Fruit fly (Drosophila melanogaster) whole organism, prepupa: Measurements from ENCODE around the gene Pp4-19C.

ENCODE experiments used
- Blimp-1 ChIP-seq: fragments of 200-800 bp; sonication (Bioruptor generic); optimal IDR thresholded peaks from 3 replicates; lab custom pipeline; 2017; ENCODE audit warnings: missing biosample characterization, missing genetic modification characterization, mild to moderate bottlenecking, moderate library complexity, missing genetic modification reagents
- CG10631 ChIP-seq: fragments of 200-800 bp; sonication (Bioruptor generic); optimal IDR thresholded peaks from 2 replicates; lab custom pipeline; 2016; ENCODE audit warnings: missing biosample characterization, missing genetic modification characterization
- CG10669 ChIP-seq: fragments of 200-800 bp; sonication (Bioruptor generic); optimal IDR thresholded peaks from 3 replicates; lab custom pipeline; 2018; ENCODE audit warnings: missing biosample characterization, mild to moderate bottlenecking, missing genetic modification characterization, moderate library complexity
- CG11762 ChIP-seq: fragments of 200-800 bp; sonication (Bioruptor generic); optimal IDR thresholded peaks from 3 replicates; lab custom pipeline; 2016; ENCODE audit warnings: missing biosample characterization, missing genetic modification characterization; ENCODE audit not compliant: insufficient read depth
- CG11902 ChIP-seq: fragments of 200-800 bp; sonication (Bioruptor generic); optimal IDR thresholded peaks from 3 replicates; lab custom pipeline; 2016; ENCODE audit warnings: missing biosample characterization, missing genetic modification characterization
- CG1621 ChIP-seq: fragments of 200-800 bp; sonication (Bioruptor generic); optimal IDR thresholded peaks from 3 replicates; lab custom pipeline; 2018; ENCODE audit warnings: missing biosample characterization, mild to moderate bottlenecking, missing genetic modification characterization
- CG16779 ChIP-seq: fragments of 200-800 bp; sonication (Bioruptor generic); optimal IDR thresholded peaks from 3 replicates; lab custom pipeline; 2017; ENCODE audit warnings: missing biosample characterization, mild to moderate bottlenecking, missing genetic modification characterization
- CG32006 ChIP-seq: fragments of 200-800 bp; sonication (Bioruptor generic); optimal IDR thresholded peaks from 3 replicates; lab custom pipeline; 2017; ENCODE audit warnings: missing biosample characterization, mild to moderate bottlenecking, missing genetic modification characterization
- CG6163 ChIP-seq: fragments of 200-800 bp; sonication (Bioruptor generic); IDR thresholded peaks from 3 replicates; pipeline ENCODE4 v1.3.6; 2022; ENCODE audit warnings: missing biosample characterization, missing genetic modification characterization
- CG6276 ChIP-seq: fragments of 200-800 bp; sonication (Bioruptor generic); optimal IDR thresholded peaks from 2 replicates; lab custom pipeline; 2017; ENCODE audit warnings: missing biosample characterization, mild to moderate bottlenecking, missing genetic modification characterization
- CG6808 ChIP-seq: fragments of 200-800 bp; sonication (Bioruptor generic); optimal IDR thresholded peaks from 3 replicates; lab custom pipeline; 2017; ENCODE audit warnings: missing biosample characterization, missing genetic modification characterization, mild to moderate bottlenecking, moderate library complexity, missing genetic modification reagents
- CG6854 ChIP-seq: fragments of 200-800 bp; sonication (Bioruptor generic); optimal IDR thresholded peaks from 2 replicates; lab custom pipeline; 2017; ENCODE audit warnings: missing biosample characterization, mild to moderate bottlenecking, missing genetic modification characterization
- CG8319 ChIP-seq: fragments of 200-800 bp; sonication (Bioruptor generic); optimal IDR thresholded peaks from 3 replicates; lab custom pipeline; 2016; ENCODE audit warnings: missing biosample characterization, missing genetic modification characterization
- CG8632 ChIP-seq: fragments of 200-800 bp; sonication (Bioruptor generic); optimal IDR thresholded peaks from 3 replicates; lab custom pipeline; 2016; ENCODE audit warnings: missing biosample characterization, missing genetic modification characterization
- Eip93F ChIP-seq: fragments of 200-800 bp; sonication (Bioruptor generic); optimal IDR thresholded peaks from 2 replicates; lab custom pipeline; 2016; ENCODE audit warnings: missing biosample characterization, mild to moderate bottlenecking, missing genetic modification characterization
- Met ChIP-seq: fragments of 200-800 bp; sonication (Bioruptor generic); optimal IDR thresholded peaks from 3 replicates; lab custom pipeline; 2016; ENCODE audit warnings: missing biosample characterization, missing genetic modification characterization
- Smox ChIP-seq: fragments of 200-800 bp; sonication (Bioruptor generic); optimal IDR thresholded peaks from 3 replicates; lab custom pipeline; 2016; ENCODE audit warnings: missing biosample characterization, missing genetic modification characterization
- Sox14 ChIP-seq: fragments of 200-800 bp; sonication (Bioruptor generic); optimal IDR thresholded peaks from 3 replicates; lab custom pipeline; 2016; ENCODE audit warnings: missing biosample characterization, missing genetic modification characterization
- achi ChIP-seq: fragments of 200-800 bp; sonication (Bioruptor generic); optimal IDR thresholded peaks from 3 replicates; lab custom pipeline; 2016; ENCODE audit warnings: missing biosample characterization, missing genetic modification characterization
- acj6 ChIP-seq: fragments of 200-800 bp; sonication (Bioruptor generic); optimal IDR thresholded peaks from 3 replicates; lab custom pipeline; 2016; ENCODE audit warnings: missing biosample characterization, missing genetic modification characterization
- cyc ChIP-seq: fragments of 200-800 bp; sonication (Bioruptor generic); optimal IDR thresholded peaks from 3 replicates; lab custom pipeline; 2016; ENCODE audit warnings: missing biosample characterization, missing genetic modification characterization
- dsx ChIP-seq: fragments of 200-800 bp; optimal IDR thresholded peaks from 3 replicates; lab custom pipeline; 2019; ENCODE audit warnings: missing biosample characterization, mild to moderate bottlenecking, missing genetic modification characterization, moderate library complexity; ENCODE audit not compliant: poor library complexity, severe bottlenecking
- eg ChIP-seq: fragments of 200-800 bp; sonication (Bioruptor generic); IDR thresholded peaks from 3 replicates; pipeline ENCODE4 v1.3.6; 2022; ENCODE audit warnings: missing biosample characterization, missing genetic modification characterization
- fd59A ChIP-seq: fragments of 200-800 bp; sonication (Bioruptor generic); optimal IDR thresholded peaks from 2 replicates; lab custom pipeline; 2017; ENCODE audit warnings: missing biosample characterization, mild to moderate bottlenecking, missing genetic modification characterization, missing genetic modification reagents
- lz ChIP-seq: fragments of 200-800 bp; sonication (Bioruptor generic); optimal IDR thresholded peaks from 3 replicates; lab custom pipeline; 2016; ENCODE audit warnings: missing biosample characterization, missing genetic modification characterization
- net ChIP-seq: fragments of 200-800 bp; sonication (Bioruptor generic); optimal IDR thresholded peaks from 3 replicates; lab custom pipeline; 2016; ENCODE audit warnings: missing biosample characterization, missing genetic modification characterization
- pdm3 ChIP-seq: fragments of 200-800 bp; sonication (Bioruptor generic); optimal IDR thresholded peaks from 3 replicates; lab custom pipeline; 2016; ENCODE audit warnings: missing biosample characterization, missing genetic modification characterization
- spab ChIP-seq: fragments of 200-800 bp; sonication (Bioruptor generic); optimal IDR thresholded peaks from 2 replicates; lab custom pipeline; 2017; ENCODE audit warnings: missing biosample characterization, mild to moderate bottlenecking, missing genetic modification characterization, missing genetic modification reagents
- ss ChIP-seq, 2 experiments: fragments of 200-800 bp; sonication (Bioruptor generic); optimal IDR thresholded peaks; 2 replicates in 1 of 2; 3 replicates in 1 of 2; lab custom pipeline; 2017 to 2018; ENCODE audit warnings: mild to moderate bottlenecking in 2 of 2, missing biosample characterization in 2 of 2, missing genetic modification characterization in 2 of 2, moderate library complexity in 1 of 2
- svp ChIP-seq: fragments of 200-800 bp; sonication (Bioruptor generic); peaks from one replicate; lab custom pipeline; 2016; ENCODE audit warnings: missing biosample characterization, missing genetic modification characterization

Pp4-19C gene

DNA sequence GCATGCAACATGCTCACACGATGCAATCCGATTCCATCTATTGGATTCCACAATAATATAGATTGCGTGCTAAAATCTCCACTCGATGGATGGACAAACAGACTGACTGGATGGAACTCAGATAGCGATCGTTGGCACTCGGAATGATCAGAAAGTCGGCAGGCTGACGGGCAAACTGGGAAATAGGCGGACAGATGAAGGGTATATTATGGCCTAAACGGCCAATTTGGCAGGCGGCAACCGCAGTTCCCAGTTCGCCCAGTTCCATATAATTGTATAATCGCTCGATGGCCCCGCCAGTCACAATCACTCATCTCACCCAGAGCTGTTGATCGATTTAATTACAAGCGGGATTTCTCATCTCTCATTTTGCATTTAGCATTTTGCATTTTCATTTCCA, 4.5 kb downstream of the Pp4-19C start, which contains the start of gene Obp19d:
TSS of gene Obp19d (plus strand) at position 301 of the 400 bp plus-strand sequence.
- TF ChIP-seq CG8632, result no peak
- no peak for TF ChIP-seq fd59A (GFP tag; lab: Kevin White, UChicago)

DNA sequence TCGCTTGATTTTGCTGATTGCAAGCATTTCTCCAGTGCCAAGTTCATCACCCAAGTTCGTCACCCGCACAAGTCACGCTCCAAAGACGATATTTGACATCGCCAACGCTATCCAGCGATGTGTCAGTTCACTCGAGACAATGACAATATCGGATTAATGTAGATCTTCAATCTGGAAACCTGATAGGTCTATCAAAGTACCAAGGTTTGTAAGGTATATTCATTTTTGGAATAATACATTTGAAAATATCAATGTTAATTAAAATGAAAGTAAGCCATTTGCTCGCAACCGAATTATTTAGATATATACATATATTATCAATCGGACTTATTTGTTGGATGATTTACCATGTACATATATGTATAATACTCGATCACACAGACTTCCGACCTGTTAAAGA, 4.9 kb downstream of the Pp4-19C start, which contains the start of gene Obp19c:
TSS of gene Obp19c (minus strand) at position 101 of the 400 bp plus-strand sequence.
- no peak for TF ChIP-seq CG11902 (GFP tag; lab: Kevin White, UChicago)
- no peak for TF ChIP-seq CG6808 (GFP tag; lab: Kevin White, UChicago)
- no peak for TF ChIP-seq CG10631 (GFP tag; lab: Kevin White, UChicago)
- TF ChIP-seq CG6854 (GFP tag; lab: Kevin White, UChicago), result no peak
- TF ChIP-seq spab, result no peak
- TF ChIP-seq CG6276 (GFP tag; lab: Kevin White, UChicago), result no peak
- no peak for TF ChIP-seq Blimp-1 (GFP tag; lab: Kevin White, UChicago)
- TF ChIP-seq acj6 (GFP tag; lab: Kevin White, UChicago), result no peak
- TF ChIP-seq Sox14 (GFP tag; lab: Kevin White, UChicago), result no peak
- no peak for TF ChIP-seq CG8632
- no peak for TF ChIP-seq cyc (GFP tag; lab: Kevin White, UChicago)
- no peak for TF ChIP-seq ss (GFP tag; optimal IDR thresholded peaks at IDR 0.05; lab: Kevin White, UChicago)

dm6 chrX:20416433-20416832, 7.4 kb downstream of the Pp4-19C start, which contains the start of gene Obp19b:
Gene Obp19b (plus strand): TSS chrX:20416733.
- TF ChIP-seq Eip93F, result no peak
- TF ChIP-seq Met, result no peak
- no peak for TF ChIP-seq eg
- no peak for TF ChIP-seq CG6163
- no peak for TF ChIP-seq cyc (GFP tag; lab: Kevin White, UChicago)
- no peak for TF ChIP-seq dsx (GFP tag; lab: Kevin White, UChicago)
- no peak for TF ChIP-seq lz (GFP tag; lab: Kevin White, UChicago)
- TF ChIP-seq svp (GFP tag; lab: Kevin White, UChicago), result no peak
- TF ChIP-seq achi (GFP tag; lab: Kevin White, UChicago), result no peak
- TF ChIP-seq net (GFP tag; lab: Kevin White, UChicago), result no peak

- TF ChIP-seq eg (no peak), CG6276 (GFP tag; lab: Kevin White, UChicago) (no peak), pdm3 (GFP tag; lab: Kevin White, UChicago) (no peak), Eip93F (no peak), Met (no peak), CG32006 (GFP tag; lab: Kevin White, UChicago) (no peak), CG11762 (GFP tag; lab: Kevin White, UChicago) (no peak)
- TF ChIP-seq, all 60 proteins: peak for 0
Observed at dm6 chrX:20415444-20415843, 8.4 kb downstream of the Pp4-19C start, which contains the start of gene Obp19a. Gene Obp19a (plus strand): TSS chrX:20415744.

- no peak for TF ChIP-seq svp (GFP tag; lab: Kevin White, UChicago)
Observed at dm6 chrX:20414099-20414498, 9.7 kb downstream of the Pp4-19C start, which contains the start of gene CG15458. Gene CG15458 (minus strand): TSS chrX:20414199.

- TF ChIP-seq CG1621 (tag; lab: Kevin White, UChicago) (no peak), Smox (GFP tag; lab: Kevin White, UChicago) (no peak), CG10669 (GFP tag; lab: Kevin White, UChicago) (no peak)
Observed at dm6 chrX:20413481-20413880, 10.3 kb downstream of the Pp4-19C start, which contains the start of gene CG15459. Gene CG15459 (minus strand): TSS chrX:20413581.

DNA sequence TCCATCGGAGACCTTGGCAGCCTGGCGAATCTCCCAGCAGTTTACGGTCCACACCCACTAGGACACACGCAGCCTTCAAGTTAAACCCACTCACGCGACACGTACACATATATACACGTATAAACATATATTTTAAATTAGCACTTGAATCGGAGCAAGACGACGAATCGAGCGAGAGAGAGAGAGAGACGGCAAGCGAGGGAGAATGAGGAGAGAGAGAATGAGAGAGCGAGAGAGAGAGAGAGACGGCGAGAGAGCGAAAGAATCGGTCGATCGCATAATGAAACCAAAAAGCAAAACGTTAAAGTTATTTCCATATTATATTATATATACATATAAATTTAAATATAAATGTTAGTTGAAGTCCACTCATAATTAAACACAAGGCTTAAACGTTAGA, 12.2 kb downstream of the Pp4-19C start:
- TF ChIP-seq CG8319 (GFP tag; lab: Kevin White, UChicago) (no peak), CG16779 (no peak), CG6808 (GFP tag; lab: Kevin White, UChicago) (no peak)
